Worm (Caenorhabditis elegans): ENCODE results near the gene T25B9.9.

The T25B9.9 gene

DNA sequence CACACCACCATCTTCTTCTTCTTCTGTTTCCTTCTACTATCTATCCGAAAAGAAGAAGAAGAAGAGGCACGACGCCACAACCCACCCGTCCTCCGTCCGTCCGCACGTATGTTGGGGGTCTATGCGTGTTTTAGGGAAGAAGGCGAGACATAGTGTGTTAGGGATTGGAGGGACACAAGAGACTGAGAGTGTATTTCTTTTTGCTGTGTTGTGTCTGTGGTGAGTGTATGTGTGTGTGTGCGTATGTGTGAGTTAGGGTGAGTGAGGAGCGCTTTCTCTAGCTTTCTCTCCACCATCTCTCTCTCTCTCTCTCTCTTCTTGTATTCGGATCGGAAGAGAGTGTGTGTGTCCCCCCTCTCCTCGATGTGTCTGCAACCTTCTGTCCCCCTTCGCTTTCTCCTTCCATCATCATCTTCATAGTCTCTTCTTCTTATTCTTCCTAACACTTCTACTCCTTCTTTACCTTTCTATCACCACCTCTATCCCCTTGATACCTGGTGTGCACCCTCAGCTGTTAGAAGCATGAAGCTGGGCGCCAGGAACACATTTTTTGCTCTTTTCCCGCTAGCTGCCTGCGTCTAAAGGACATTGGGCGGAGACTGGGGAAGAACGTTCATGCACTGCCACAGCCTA, 52.3 kb downstream of the T25B9.9 start (continued):
- TF ChIP-seq F37D6.2 (tag; optimal IDR thresholded peaks at IDR 0.05) (peak; percentile 71), nhr-25 (tag; optimal IDR thresholded peaks at IDR 0.05; ENCODE audit: borderline replicate concordance, insufficient read depth) (peak; percentile 92), sdz-12 (GFP tag; optimal IDR thresholded peaks at IDR 0.05) (no peak), ama-1 (optimal IDR thresholded peaks at IDR 0.05) (peak; percentile 80), Y75B8A.6 (GFP tag; IDR thresholded peaks at IDR 0.05) (no peak), mxl-2 (GFP tag; conservative IDR thresholded peaks at IDR 0.05) (no peak), ceh-28 (tag; optimal IDR thresholded peaks at IDR 0.05) (peak; percentile 45), dmd-9 (GFP tag; IDR thresholded peaks at IDR 0.05) (no peak), daf-8 (GFP tag; IDR thresholded peaks at IDR 0.05) (no peak), D1046.2 (GFP tag; IDR thresholded peaks at IDR 0.05) (no peak), lin-29 (GFP tag; IDR thresholded peaks at IDR 0.05) (no peak), hlh-30 (tag; optimal IDR thresholded peaks at IDR 0.05; ENCODE audit: insufficient read depth) (peak; percentile 38), nhr-42 (GFP tag; IDR thresholded peaks at IDR 0.05) (peak; percentile 75; the same call in 1 of the 2 replicates)

DNA sequence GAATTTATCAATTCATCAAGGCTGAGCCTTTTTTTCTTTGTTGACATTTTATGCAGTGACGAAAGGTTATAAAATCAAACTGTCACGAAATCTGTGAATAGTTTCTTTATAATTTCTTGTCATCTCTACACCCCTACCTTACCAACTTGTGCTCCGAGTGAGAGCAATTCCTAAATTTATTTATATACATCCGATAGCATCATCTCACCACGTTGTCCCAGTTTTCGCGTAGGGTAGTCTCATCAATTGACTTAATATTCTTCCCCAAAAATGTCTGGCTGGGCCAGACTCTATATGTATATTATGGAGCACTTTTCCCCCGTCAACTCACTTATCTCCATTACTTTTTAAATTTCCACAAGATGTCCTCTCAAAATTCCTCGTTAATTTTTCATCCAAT, 55.9 kb downstream of the T25B9.9 start:
- TF ChIP-seq ztf-7 (tag; optimal IDR thresholded peaks at IDR 0.05) = no peak
- TF ChIP-seq hlh-30 (tag; optimal IDR thresholded peaks at IDR 0.05; ENCODE audit: insufficient read depth) = no peak
- no peak for TF ChIP-seq fos-1 (tag; optimal IDR thresholded peaks at IDR 0.05)
- no peak for TF ChIP-seq daf-8 (GFP tag; IDR thresholded peaks at IDR 0.05)
- peak; percentile 18 for TF ChIP-seq ama-1 (optimal IDR thresholded peaks at IDR 0.05)
- no peak for TF ChIP-seq gei-8 (GFP tag; optimal IDR thresholded peaks at IDR 0.05)
- no peak for TF ChIP-seq lin-15B (tag; optimal IDR thresholded peaks at IDR 0.05)
- TF ChIP-seq nhr-76 (tag; optimal IDR thresholded peaks at IDR 0.05) = no peak
- no peak for TF ChIP-seq lin-29 (GFP tag; IDR thresholded peaks at IDR 0.05)
- no peak for TF ChIP-seq pha-4 (GFP tag; IDR thresholded peaks at IDR 0.05)
- no peak for TF ChIP-seq pha-4 (tag; optimal IDR thresholded peaks at IDR 0.05)
- TF ChIP-seq skn-1 (tag; optimal IDR thresholded peaks at IDR 0.05) = no peak
- TF ChIP-seq lin-13 (GFP tag; optimal IDR thresholded peaks at IDR 0.05) = no peak
- TF ChIP-seq rbr-2 (tag; optimal IDR thresholded peaks at IDR 0.05) = no peak
- TF ChIP-seq egl-43 (GFP tag; IDR thresholded peaks at IDR 0.05) = 0 out of 2 replicates have a peak, but pooled peaks have one; percentile 23
- no peak for TF ChIP-seq ceh-28 (tag; optimal IDR thresholded peaks at IDR 0.05)
- TF ChIP-seq attf-4 (tag; optimal IDR thresholded peaks at IDR 0.05) = no peak
- no peak for TF ChIP-seq ceh-82 (tag; optimal IDR thresholded peaks at IDR 0.05)
- no peak for TF ChIP-seq Y75B8A.6 (GFP tag; IDR thresholded peaks at IDR 0.05)
- peak; percentile 55; the same call in 1 of the 2 replicates for TF ChIP-seq daf-19 (GFP tag; conservative IDR thresholded peaks at IDR 0.05)
- TF ChIP-seq T26A8.4 (GFP tag; IDR thresholded peaks at IDR 0.05) = 0 out of 2 replicates have a peak, but pooled peaks have one; percentile 32
- no peak for TF ChIP-seq cey-2 (tag; optimal IDR thresholded peaks at IDR 0.05; ENCODE audit: borderline replicate concordance, insufficient read depth)
- TF ChIP-seq nhr-102 (tag; optimal IDR thresholded peaks at IDR 0.05) = peak; percentile 8
- no peak for TF ChIP-seq mxl-2 (GFP tag; conservative IDR thresholded peaks at IDR 0.05)
- TF ChIP-seq zfp-3 (GFP tag; conservative IDR thresholded peaks at IDR 0.05) = 0 out of 2 replicates have a peak, but pooled peaks have one; percentile 30
- no peak for TF ChIP-seq spr-1 (tag; optimal IDR thresholded peaks at IDR 0.05)
- TF ChIP-seq daf-12 (tag; optimal IDR thresholded peaks at IDR 0.05) = no peak

DNA sequence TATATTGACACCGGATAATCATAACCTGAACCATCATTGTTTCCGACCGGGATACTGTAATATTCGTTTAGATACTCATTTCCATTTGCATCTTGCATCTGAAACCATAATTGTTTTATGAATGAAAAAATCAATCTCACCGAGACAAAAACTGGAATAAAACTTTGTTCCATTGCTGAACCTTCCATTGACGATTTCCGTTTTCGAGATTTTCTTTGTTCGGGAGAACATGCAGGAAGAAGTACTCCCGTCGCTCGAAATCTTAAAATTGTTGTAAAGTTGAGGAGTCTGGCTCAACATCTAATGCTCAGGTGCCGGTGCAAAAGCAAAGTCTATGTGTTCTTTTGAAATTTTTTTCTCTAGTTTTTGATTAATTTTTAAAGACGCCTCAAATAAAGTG, 56.6 kb downstream of the T25B9.9 start:
- TF ChIP-seq snpc-4 (tag; optimal IDR thresholded peaks at IDR 0.05) = no peak
- no peak for TF ChIP-seq nhr-48 (tag; optimal IDR thresholded peaks at IDR 0.05)
- peak; percentile 41; the same call in 1 of the 2 replicates for TF ChIP-seq T26A8.4 (GFP tag; IDR thresholded peaks at IDR 0.05)
- TF ChIP-seq fos-1 (tag; optimal IDR thresholded peaks at IDR 0.05) = no peak
- TF ChIP-seq pqm-1 (tag; optimal IDR thresholded peaks at IDR 0.05) = no peak
- no peak for TF ChIP-seq Y105C5A.15 (GFP tag; IDR thresholded peaks at IDR 0.05)
- peak; percentile 7; the same call in 1 of the 2 replicates for TF ChIP-seq dmd-6 (GFP tag; IDR thresholded peaks at IDR 0.05)
